Worm (Caenorhabditis elegans) whole organism, early embryonic: ENCODE results near the gene spt-5.
A peak's percentile ranks its signal among the peaks of the same experiment; 100 is the strongest.

Experiments used
- B0310.2 ChIP-seq: sonication (generic microtip); optimal IDR thresholded peaks from 2 replicates; lab custom pipeline; 2016; ENCODE audit warnings: mild to moderate bottlenecking, missing genetic modification characterization, missing compliant biosample characterization
- F13C5.2 ChIP-seq: sonication (generic microtip); optimal IDR thresholded peaks from 2 replicates; lab custom pipeline; 2017; ENCODE audit warnings: mild to moderate bottlenecking, missing genetic modification characterization, inconsistent platforms, missing compliant biosample characterization
- aly-1 ChIP-seq: sonication (generic microtip); optimal IDR thresholded peaks from 2 replicates; lab custom pipeline; 2016; ENCODE audit warnings: missing genetic modification characterization, missing compliant biosample characterization
- ama-1 ChIP-seq: fragments of 150-350 bp; optimal IDR thresholded peaks from 2 replicates; lab custom pipeline; 2014
- ceh-13 ChIP-seq: fragments of 200-800 bp; sonication (Bioruptor generic); optimal IDR thresholded peaks from 2 replicates; lab custom pipeline; 2018; ENCODE audit warnings: mild to moderate bottlenecking, missing genetic modification characterization, missing compliant biosample characterization
- ceh-36 ChIP-seq: sonication (generic microtip); optimal IDR thresholded peaks from 2 replicates; lab custom pipeline; 2016; ENCODE audit warnings: missing genetic modification characterization, inconsistent platforms, missing compliant biosample characterization
- ets-7 ChIP-seq: sonication (generic microtip); optimal IDR thresholded peaks from 2 replicates; lab custom pipeline; 2016; ENCODE audit warnings: missing genotype, missing genetic modification characterization, missing compliant biosample characterization
- flt-1 ChIP-seq: fragments of 200-800 bp; sonication (Bioruptor generic); IDR thresholded peaks from 2 replicates; pipeline ENCODE4 v1.3.6; 2022; ENCODE audit warnings: missing genetic modification characterization, missing compliant biosample characterization
- hmbx-1 ChIP-seq: sonication (generic microtip); optimal IDR thresholded peaks from 2 replicates; lab custom pipeline; 2016; ENCODE audit warnings: mild to moderate bottlenecking, missing genetic modification characterization, missing compliant biosample characterization
- hmg-4 ChIP-seq: fragments of 200-800 bp; sonication (Bioruptor generic); optimal IDR thresholded peaks from 2 replicates; lab custom pipeline; 2018; ENCODE audit warnings: mild to moderate bottlenecking, missing genetic modification characterization, missing compliant biosample characterization
- hnd-1 ChIP-seq: sonication (generic microtip); optimal IDR thresholded peaks from 2 replicates; lab custom pipeline; 2016; ENCODE audit warnings: missing genetic modification characterization, missing compliant biosample characterization
- pes-1 ChIP-seq: fragments of 200-800 bp; sonication (Bioruptor generic); IDR thresholded peaks from 2 replicates; pipeline ENCODE4 v1.3.6; 2022; ENCODE audit warnings: missing genetic modification reagents, missing genetic modification characterization, missing compliant biosample characterization
- scrt-1 ChIP-seq: fragments of 200-800 bp; sonication (Bioruptor generic); IDR thresholded peaks from 2 replicates; pipeline ENCODE4 v1.3.6; 2022; ENCODE audit warnings: missing genetic modification characterization, missing compliant biosample characterization
- sea-1 ChIP-seq: fragments of 200-800 bp; sonication (Bioruptor generic); conservative IDR thresholded peaks from 2 replicates; pipeline ENCODE4 v1.3.6; 2022; ENCODE audit warnings: missing genetic modification characterization, missing compliant biosample characterization
- tbx-11 ChIP-seq: fragments of 200-800 bp; sonication (Bioruptor generic); IDR thresholded peaks from 2 replicates; pipeline ENCODE4 v1.3.6; 2022; ENCODE audit warnings: missing genetic modification characterization, missing compliant biosample characterization
- tbx-37 ChIP-seq: fragments of 200-800 bp; sonication (Bioruptor generic); conservative IDR thresholded peaks from 2 replicates; pipeline ENCODE4 v1.3.6; 2022; ENCODE audit warnings: missing genetic modification reagents, missing genetic modification characterization, missing compliant biosample characterization
- tra-4 ChIP-seq: sonication (generic microtip); optimal IDR thresholded peaks from 2 replicates; lab custom pipeline; 2017; ENCODE audit warnings: missing genetic modification characterization, missing compliant biosample characterization

The spt-5 gene

DNA sequence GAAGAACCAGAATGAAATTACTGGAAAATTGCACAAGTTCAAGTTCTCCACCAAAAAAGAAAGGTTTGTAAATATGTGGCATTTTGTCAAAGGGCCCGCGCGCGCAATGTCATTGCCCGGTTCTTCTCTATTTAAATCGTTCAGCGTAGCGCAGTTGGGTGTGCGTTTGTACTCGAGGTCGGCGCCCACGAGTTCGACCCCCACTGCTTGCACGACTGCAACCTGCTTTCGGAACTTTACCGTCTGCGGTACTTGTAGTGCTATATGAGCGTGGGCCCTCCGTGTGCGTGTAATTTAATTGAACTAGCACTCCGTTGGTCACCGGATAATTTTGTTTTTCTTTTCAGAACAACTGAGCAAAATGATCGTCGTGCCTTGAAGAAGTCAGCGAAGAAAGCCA, 35.2 kb downstream of the spt-5 start:
- TF ChIP-seq hnd-1 (peak; percentile 12), tbx-11 (GFP tag; lab: Robert Waterston, UW) (peak; percentile 66), tra-4 (peak; percentile 67), hmg-4 (GFP tag; lab: Kevin White, UChicago) (peak; percentile 74), B0310.2 (tag; lab: Kevin White, UChicago) (peak; percentile 61), pes-1 (GFP tag; lab: Robert Waterston, UW) (peak; percentile 86), ama-1 (lab: Kevin White, UChicago) (no peak), sea-1 (peak; percentile 76), hmbx-1 (tag; lab: Kevin White, UChicago) (peak; percentile 29), scrt-1 (peak; percentile 84), ceh-36 (tag; lab: Kevin White, UChicago) (peak; percentile 68), flt-1 (GFP tag; lab: Robert Waterston, UW) (peak; percentile 66; the same call in 1 of the 2 replicates), tbx-37 (GFP tag; lab: Robert Waterston, UW) (0 out of 2 replicates have a peak, but pooled peaks have one; percentile 25), ceh-13 (GFP tag; lab: Kevin White, UChicago) (peak; percentile 55), aly-1 (peak; percentile 85), ets-7 (tag; lab: Kevin White, UChicago) (peak; percentile 6), F13C5.2 (tag; lab: Kevin White, UChicago) (peak; percentile 68)

DNA sequence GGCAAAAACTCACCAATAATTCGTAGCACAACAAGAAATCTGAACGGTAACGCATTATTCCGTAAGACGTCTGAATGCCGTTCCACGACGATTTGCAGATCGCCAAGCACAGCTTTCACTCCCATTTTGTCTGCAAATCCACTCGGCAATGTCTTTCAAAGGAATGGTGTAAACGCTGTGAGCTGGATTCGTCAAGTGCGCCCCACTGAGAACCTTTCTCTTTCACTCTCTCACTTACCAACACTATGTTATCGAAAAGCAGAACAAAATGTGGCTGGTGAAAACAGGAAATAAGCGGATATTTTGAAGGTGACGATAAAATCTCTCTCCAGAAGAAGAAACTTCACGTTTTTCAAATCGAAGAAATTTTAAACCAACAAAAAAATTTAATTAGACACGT, 37.6 kb downstream of the spt-5 start:
- no peak for TF ChIP-seq B0310.2 (tag; lab: Kevin White, UChicago)
- peak; percentile 39 for TF ChIP-seq ama-1 (lab: Kevin White, UChicago)
- TF ChIP-seq flt-1 (GFP tag; lab: Robert Waterston, UW): no peak
- no peak for TF ChIP-seq sea-1
- TF ChIP-seq ets-7 (tag; lab: Kevin White, UChicago): no peak

- TF ChIP-seq tbx-11 (GFP tag; lab: Robert Waterston, UW) (no peak), hnd-1 (no peak), hmg-4 (GFP tag; lab: Kevin White, UChicago) (no peak)
These were observed 38.3 kb downstream of the spt-5 start, which contains the start of gene F11A10.6 for ce11 chrIV:12089551-12089950. Gene F11A10.6, minus strand, starts transcription at chrIV:12089651.

- no peak for TF ChIP-seq flt-1 (GFP tag; lab: Robert Waterston, UW)
- TF ChIP-seq hmg-4 (GFP tag; lab: Kevin White, UChicago): no peak
- TF ChIP-seq tbx-37 (GFP tag; lab: Robert Waterston, UW): no peak
- TF ChIP-seq tra-4: no peak
- TF ChIP-seq B0310.2 (tag; lab: Kevin White, UChicago): no peak
- TF ChIP-seq ceh-36 (tag; lab: Kevin White, UChicago): no peak
- no peak for TF ChIP-seq ets-7 (tag; lab: Kevin White, UChicago)
- no peak for TF ChIP-seq ama-1 (lab: Kevin White, UChicago)
- TF ChIP-seq ceh-13 (GFP tag; lab: Kevin White, UChicago): no peak
- no peak for TF ChIP-seq tbx-11 (GFP tag; lab: Robert Waterston, UW)
- no peak for TF ChIP-seq hmbx-1 (tag; lab: Kevin White, UChicago)
- TF ChIP-seq pes-1 (GFP tag; lab: Robert Waterston, UW): no peak
- TF ChIP-seq hnd-1: no peak
- TF ChIP-seq sea-1: no peak
- no peak for TF ChIP-seq aly-1
- no peak for TF ChIP-seq scrt-1
- TF ChIP-seq F13C5.2 (tag; lab: Kevin White, UChicago): no peak
These were observed 40.8 kb downstream of the spt-5 start, which contains the start of gene mig-32 for ce11 chrIV:12092113-12092512. Gene mig-32, minus strand, starts transcription at chrIV:12092213.

DNA sequence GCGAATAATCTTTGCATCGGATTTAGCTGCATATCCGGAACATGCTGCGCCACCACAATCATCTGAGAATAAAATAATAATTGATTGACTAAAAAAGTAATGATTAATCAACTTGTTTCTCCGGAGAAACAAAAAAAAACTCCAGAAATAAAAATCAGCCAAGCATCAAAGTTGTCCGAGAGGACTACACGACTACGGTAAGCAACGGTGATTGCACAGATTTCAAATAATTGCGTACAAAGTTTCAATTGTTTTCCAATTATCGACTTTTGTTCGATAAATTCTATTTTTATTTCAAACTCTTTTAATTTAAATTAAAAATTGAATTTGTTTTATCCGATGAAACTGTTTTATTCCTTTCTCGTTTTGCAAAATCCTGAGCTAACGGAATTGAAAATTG, 42.1 kb downstream of the spt-5 start, which contains the start of gene cpsf-4:
cpsf-4 (minus strand) TSS at position 62 of the 400 bp plus-strand sequence.
- TF ChIP-seq ets-7 (tag; lab: Kevin White, UChicago): no peak

- no peak for TF ChIP-seq pes-1 (GFP tag; lab: Robert Waterston, UW)
These were observed 42.5 kb downstream of the spt-5 start, which contains the start of gene F11A10.5 for ce11 chrIV:12093819-12094218. Gene F11A10.5, plus strand, starts transcription at chrIV:12094119.

DNA sequence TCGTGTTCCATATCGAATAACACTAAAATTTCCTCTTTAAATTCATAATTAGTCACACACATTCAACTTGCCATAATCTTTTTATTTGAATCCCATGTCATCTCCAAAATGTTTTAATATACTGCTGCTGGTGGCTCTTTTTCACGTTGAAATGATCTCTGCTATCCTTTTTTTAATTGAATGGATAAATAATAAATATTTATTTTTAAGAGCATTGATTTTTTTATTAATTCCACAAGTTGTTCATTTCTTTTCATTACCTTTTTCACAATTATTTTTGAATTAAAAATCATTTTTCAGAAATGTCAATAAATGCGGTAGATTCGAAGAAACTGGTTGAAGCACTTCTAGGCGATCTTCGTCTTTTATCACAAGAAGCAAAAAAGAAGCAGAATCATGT, 45.2 kb downstream of the spt-5 start, which contains the start of gene mon-2:
mon-2 (plus strand) TSS at position 301 of the 400 bp plus-strand sequence.
- no peak for TF ChIP-seq aly-1
- TF ChIP-seq sea-1: no peak
- no peak for TF ChIP-seq scrt-1
